Worm (Caenorhabditis elegans) whole organism, L2 larva: ENCODE results near the gene Y111B2A.21.

Experiments
- lsy-2 ChIP-seq, 2 experiments: fragments of 150-350 bp in 1 of 2; sonication (generic microtip) in 1 of 2; optimal IDR thresholded peaks; 2 replicates each; lab custom pipeline; 2014 to 2017; ENCODE audit warnings: missing biosample characterization in 2 of 2, missing genetic modification characterization in 2 of 2
- nhr-25 ChIP-seq: fragments of 150-350 bp; sonication (generic microtip); optimal IDR thresholded peaks from 3 replicates; lab custom pipeline; 2014; ENCODE audit warnings: missing biosample characterization, missing genetic modification characterization
- unc-62 ChIP-seq: fragments of 150-350 bp; optimal IDR thresholded peaks from 2 replicates; lab custom pipeline; 2014; ENCODE audit warnings: missing biosample characterization, missing genetic modification reagents, missing genetic modification characterization
- zag-1 ChIP-seq: fragments of 150-350 bp; optimal IDR thresholded peaks from 2 replicates; lab custom pipeline; 2014; ENCODE audit warnings: missing biosample characterization, missing genetic modification characterization

ce11 chrIII:12697591-12697990 is 48.6 kb upstream of the Y111B2A.21 start:
- TF ChIP-seq nhr-25 (tag; lab: Kevin White, UChicago), result no peak
- TF ChIP-seq lsy-2 (tag; optimal IDR thresholded peaks at IDR 0.05; lab: Kevin White, UChicago), result no peak
- no peak for TF ChIP-seq zag-1 (tag; lab: Kevin White, UChicago)
- TF ChIP-seq unc-62 (GFP tag; lab: Kevin White, UChicago), result no peak
